Worm (Caenorhabditis elegans): ENCODE measurements around the gene irg-6.

DNA sequence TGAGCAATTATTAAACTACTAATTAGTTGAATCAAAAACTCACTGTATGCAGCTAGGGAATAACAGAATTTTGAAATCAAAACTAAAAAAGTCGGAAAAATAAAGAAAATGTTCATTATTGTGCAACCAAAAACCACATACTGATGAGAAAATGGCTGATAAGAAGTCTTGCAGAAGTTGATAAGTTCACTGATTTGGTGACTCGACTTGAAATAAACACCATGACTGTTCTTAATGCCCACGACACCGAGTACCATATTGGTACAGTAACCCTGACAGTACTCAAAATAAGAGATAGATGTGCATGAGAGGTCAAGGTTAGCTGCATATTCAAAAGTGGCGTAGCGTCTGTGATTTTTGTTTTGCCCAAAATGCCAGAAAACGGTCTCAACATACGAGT is 28.8 kb downstream of the irg-6 start:
- TF ChIP-seq sea-2 (GFP tag; IDR thresholded peaks at IDR 0.05) (no peak), pha-4 (tag; optimal IDR thresholded peaks at IDR 0.05) (no peak), madf-3 (GFP tag; IDR thresholded peaks at IDR 0.05) (no peak), F49E8.2 (tag; optimal IDR thresholded peaks at IDR 0.05; ENCODE audit: insufficient read depth) (no peak), nhr-179 (tag; optimal IDR thresholded peaks at IDR 0.05) (no peak), ceh-100 (GFP tag; IDR thresholded peaks at IDR 0.05) (no peak), die-1 (tag; optimal IDR thresholded peaks at IDR 0.05) (no peak), fkh-3 (tag; optimal IDR thresholded peaks at IDR 0.05) (no peak), B0336.3 (GFP tag; IDR thresholded peaks at IDR 0.05) (no peak), F52B5.7 (tag; optimal IDR thresholded peaks at IDR 0.05) (no peak), snpc-1.3 (tag; optimal IDR thresholded peaks at IDR 0.05; ENCODE audit: insufficient read depth) (no peak)

Data from whole organism, young adult.